Worm (Caenorhabditis elegans) whole organism, early embryonic: ENCODE results near the gene F14D2.15.

ENCODE experiments used
- B0310.2 ChIP-seq: sonication (generic microtip); optimal IDR thresholded peaks from 2 replicates; lab custom pipeline; 2016; ENCODE audit warnings: mild to moderate bottlenecking, missing genetic modification characterization, missing compliant biosample characterization
- aly-1 ChIP-seq: sonication (generic microtip); optimal IDR thresholded peaks from 2 replicates; lab custom pipeline; 2016; ENCODE audit warnings: missing genetic modification characterization, missing compliant biosample characterization
- ama-1 ChIP-seq: fragments of 150-350 bp; optimal IDR thresholded peaks from 2 replicates; lab custom pipeline; 2014
- ceh-13 ChIP-seq: fragments of 200-800 bp; sonication (Bioruptor generic); optimal IDR thresholded peaks from 2 replicates; lab custom pipeline; 2018; ENCODE audit warnings: mild to moderate bottlenecking, missing genetic modification characterization, missing compliant biosample characterization
- ceh-36 ChIP-seq: sonication (generic microtip); optimal IDR thresholded peaks from 2 replicates; lab custom pipeline; 2016; ENCODE audit warnings: missing genetic modification characterization, inconsistent platforms, missing compliant biosample characterization
- flt-1 ChIP-seq: fragments of 200-800 bp; sonication (Bioruptor generic); IDR thresholded peaks from 2 replicates; pipeline ENCODE4 v1.3.6; 2022; ENCODE audit warnings: missing genetic modification characterization, missing compliant biosample characterization
- hmbx-1 ChIP-seq: sonication (generic microtip); optimal IDR thresholded peaks from 2 replicates; lab custom pipeline; 2016; ENCODE audit warnings: mild to moderate bottlenecking, missing genetic modification characterization, missing compliant biosample characterization
- scrt-1 ChIP-seq: fragments of 200-800 bp; sonication (Bioruptor generic); IDR thresholded peaks from 2 replicates; pipeline ENCODE4 v1.3.6; 2022; ENCODE audit warnings: missing genetic modification characterization, missing compliant biosample characterization
- tbx-11 ChIP-seq: fragments of 200-800 bp; sonication (Bioruptor generic); IDR thresholded peaks from 2 replicates; pipeline ENCODE4 v1.3.6; 2022; ENCODE audit warnings: missing genetic modification characterization, missing compliant biosample characterization
- tbx-37 ChIP-seq: fragments of 200-800 bp; sonication (Bioruptor generic); conservative IDR thresholded peaks from 2 replicates; pipeline ENCODE4 v1.3.6; 2022; ENCODE audit warnings: missing genetic modification reagents, missing genetic modification characterization, missing compliant biosample characterization

ce11 chrII:3322257-3322656 is 21.4 kb downstream of the F14D2.15 start, which contains the start of gene Y46D2A.1:
- TF ChIP-seq hmbx-1 = no peak
- no peak for TF ChIP-seq flt-1
- no peak for TF ChIP-seq ceh-13 (GFP tag; lab: Kevin White, UChicago)
- no peak for TF ChIP-seq aly-1 (tag; lab: Kevin White, UChicago)
- TF ChIP-seq tbx-37 (GFP tag; lab: Robert Waterston, UW) = no peak
- no peak for TF ChIP-seq B0310.2 (tag; lab: Kevin White, UChicago)
- no peak for TF ChIP-seq ama-1 (lab: Kevin White, UChicago)
- no peak for TF ChIP-seq ceh-36 (tag; lab: Kevin White, UChicago)
- TF ChIP-seq scrt-1 = no peak
- no peak for TF ChIP-seq tbx-11
